Worm (Caenorhabditis elegans) whole organism, L4 larva: ENCODE measurements around the gene W01G7.4.

Source experiments
- D1046.2 ChIP-seq: fragments of 200-800 bp; sonication (Bioruptor generic); IDR thresholded peaks from 2 replicates; pipeline ENCODE4 v1.3.6; 2022; ENCODE audit warnings: missing genetic modification characterization, missing compliant biosample characterization
- T20F7.1 ChIP-seq: fragments of 200-800 bp; sonication (Bioruptor generic); optimal IDR thresholded peaks from 2 replicates; lab custom pipeline; 2018; ENCODE audit warnings: mild to moderate bottlenecking, missing genetic modification characterization, missing compliant biosample characterization
- T26A8.4 ChIP-seq: fragments of 200-800 bp; sonication (Bioruptor generic); IDR thresholded peaks from 2 replicates; pipeline ENCODE4 v1.3.6; 2022; ENCODE audit warnings: missing genetic modification characterization, missing compliant biosample characterization
- Y105C5A.15 ChIP-seq: fragments of 200-800 bp; sonication (Bioruptor generic); IDR thresholded peaks from 2 replicates; pipeline ENCODE4 v1.3.6; 2022; ENCODE audit warnings: missing genetic modification characterization, missing compliant biosample characterization
- Y75B8A.6 ChIP-seq: fragments of 200-800 bp; sonication (Bioruptor generic); IDR thresholded peaks from 2 replicates; pipeline ENCODE4 v1.3.6; 2022; ENCODE audit warnings: missing genetic modification reagents, missing genetic modification characterization, missing compliant biosample characterization
- ZK337.2 ChIP-seq: fragments of 200-800 bp; sonication (Bioruptor generic); IDR thresholded peaks from 2 replicates; pipeline ENCODE4 v1.3.6; 2022; ENCODE audit warnings: missing genetic modification reagents, missing genetic modification characterization, missing compliant biosample characterization
- aha-1 ChIP-seq: fragments of 150-350 bp; peaks from one replicate; lab custom pipeline; 2014; ENCODE audit warnings: missing biosample characterization, missing genetic modification characterization
- ama-1 ChIP-seq: fragments of 150-350 bp; optimal IDR thresholded peaks from 2 replicates; lab custom pipeline; 2014; ENCODE audit warnings: inconsistent platforms, mixed read lengths
- arid-1 ChIP-seq: fragments of 200-800 bp; sonication (Bioruptor generic); conservative IDR thresholded peaks from 2 replicates; pipeline ENCODE4 v1.3.6; 2022; ENCODE audit warnings: missing genetic modification reagents, missing genetic modification characterization, missing compliant biosample characterization
- attf-4 ChIP-seq: sonication (generic microtip); optimal IDR thresholded peaks from 3 replicates; lab custom pipeline; 2017; ENCODE audit warnings: missing biosample characterization, missing genetic modification characterization
- ceh-44 ChIP-seq: fragments of 200-800 bp; sonication (Bioruptor generic); IDR thresholded peaks from 2 replicates; pipeline ENCODE4 v1.3.6; 2022; ENCODE audit warnings: missing genetic modification reagents, missing genetic modification characterization, missing compliant biosample characterization
- ceh-62 ChIP-seq: sonication (generic microtip); optimal IDR thresholded peaks from 2 replicates; lab custom pipeline; 2017; ENCODE audit warnings: missing biosample characterization, missing genetic modification characterization
- cey-2 ChIP-seq: sonication (generic microtip); optimal IDR thresholded peaks from 3 replicates; lab custom pipeline; 2017; ENCODE audit warnings: missing genetic modification characterization, mild to moderate bottlenecking, missing compliant biosample characterization, antibody characterized with exemption, borderline replicate concordance; ENCODE audit not compliant: insufficient read depth
- dmd-6 ChIP-seq: fragments of 200-800 bp; sonication (Bioruptor generic); IDR thresholded peaks from 2 replicates; pipeline ENCODE4 v1.3.6; 2022; ENCODE audit warnings: missing genetic modification reagents, missing genetic modification characterization, missing compliant biosample characterization
- dmd-9 ChIP-seq: fragments of 200-800 bp; sonication (Bioruptor generic); IDR thresholded peaks from 2 replicates; pipeline ENCODE4 v1.3.6; 2022; ENCODE audit warnings: missing genetic modification reagents, missing genetic modification characterization, missing compliant biosample characterization
- dve-1 ChIP-seq: sonication (generic microtip); optimal IDR thresholded peaks from 2 replicates; lab custom pipeline; 2017; ENCODE audit warnings: antibody characterized with exemption, mild to moderate bottlenecking, missing genetic modification characterization, missing compliant biosample characterization; ENCODE audit not compliant: insufficient read depth
- egl-43 ChIP-seq: fragments of 200-800 bp; sonication (Bioruptor generic); IDR thresholded peaks from 2 replicates; pipeline ENCODE4 v1.3.6; 2022; ENCODE audit warnings: missing genetic modification reagents, missing genetic modification characterization, missing compliant biosample characterization
- fos-1 ChIP-seq: fragments of 150-350 bp; optimal IDR thresholded peaks from 2 replicates; lab custom pipeline; 2014; ENCODE audit warnings: missing biosample characterization, missing genetic modification characterization
- hlh-11 ChIP-seq: fragments of 200-800 bp; sonication (Bioruptor generic); optimal IDR thresholded peaks from 2 replicates; lab custom pipeline; 2018; ENCODE audit warnings: mild to moderate bottlenecking, missing genetic modification characterization, missing compliant biosample characterization
- hmg-1.1 ChIP-seq: fragments of 200-800 bp; sonication (Bioruptor generic); IDR thresholded peaks from 2 replicates; pipeline ENCODE4 v1.3.6; 2022; ENCODE audit warnings: missing genetic modification reagents, missing genetic modification characterization, missing compliant biosample characterization
- lim-7 ChIP-seq: fragments of 200-800 bp; sonication (Bioruptor generic); IDR thresholded peaks from 2 replicates; pipeline ENCODE4 v1.3.6; 2022; ENCODE audit warnings: missing genetic modification characterization, missing compliant biosample characterization
- lin-13 ChIP-seq: fragments of 150-350 bp; optimal IDR thresholded peaks from 2 replicates; lab custom pipeline; 2014; ENCODE audit warnings: missing biosample characterization, missing genetic modification reagents, missing genetic modification characterization
- lin-38 ChIP-seq: fragments of 200-800 bp; sonication (Bioruptor generic); IDR thresholded peaks from 2 replicates; pipeline ENCODE4 v1.3.6; 2022; ENCODE audit warnings: missing genetic modification reagents, missing genetic modification characterization, missing compliant biosample characterization
- lir-3 ChIP-seq: sonication (generic microtip); optimal IDR thresholded peaks from 2 replicates; lab custom pipeline; 2016; ENCODE audit warnings: mild to moderate bottlenecking, missing genetic modification characterization, missing compliant biosample characterization
- lsy-2 ChIP-seq, 2 experiments: fragments of 150-350 bp in 1 of 2; sonication (generic microtip) in 1 of 2; optimal IDR thresholded peaks; 2 replicates each; lab custom pipeline; 2014 to 2017; ENCODE audit warnings: missing biosample characterization in 2 of 2, missing genetic modification characterization in 2 of 2
- mep-1 ChIP-seq: fragments of 150-350 bp; sonication (generic microtip); optimal IDR thresholded peaks from 3 replicates; lab custom pipeline; 2014; ENCODE audit warnings: missing biosample characterization, missing genetic modification characterization
- mxl-2 ChIP-seq: fragments of 200-800 bp; sonication (Bioruptor generic); conservative IDR thresholded peaks from 2 replicates; pipeline ENCODE4 v1.3.6; 2022; ENCODE audit warnings: missing genetic modification reagents, missing genetic modification characterization, missing compliant biosample characterization
- nhr-11 ChIP-seq: fragments of 150-350 bp; optimal IDR thresholded peaks from 2 replicates; lab custom pipeline; 2014; ENCODE audit warnings: missing biosample characterization, missing genetic modification characterization
- nhr-237 ChIP-seq: sonication (generic microtip); optimal IDR thresholded peaks from 2 replicates; lab custom pipeline; 2017; ENCODE audit warnings: missing biosample characterization, missing genetic modification characterization
- nhr-25 ChIP-seq: sonication (generic microtip); optimal IDR thresholded peaks from 2 replicates; lab custom pipeline; 2017; ENCODE audit warnings: missing genetic modification characterization, mild to moderate bottlenecking, missing compliant biosample characterization, antibody characterized with exemption, moderate library complexity, borderline replicate concordance; ENCODE audit not compliant: insufficient read depth
- pha-4 ChIP-seq, 2 experiments: fragments of 150-350 bp in 1 of 2; fragments of 200-800 bp in 1 of 2; sonication (Bioruptor generic) in 1 of 2; IDR thresholded peaks in 1 of 2; optimal IDR thresholded peaks in 1 of 2; 2 replicates each; pipeline versions ENCODE4 v1.3.6 to Lab custom; 2014 to 2022; ENCODE audit warnings: missing genetic modification characterization in 2 of 2, missing genetic modification reagents in 2 of 2, missing biosample characterization in 1 of 2, missing compliant biosample characterization in 1 of 2
- saeg-2 ChIP-seq: fragments of 200-800 bp; sonication (Bioruptor generic); IDR thresholded peaks from 2 replicates; pipeline ENCODE4 v1.3.6; 2022; ENCODE audit warnings: missing genetic modification reagents, missing genetic modification characterization, missing compliant biosample characterization
- sdz-12 ChIP-seq: fragments of 200-800 bp; sonication (Bioruptor generic); optimal IDR thresholded peaks from 2 replicates; lab custom pipeline; 2018; ENCODE audit warnings: mild to moderate bottlenecking, missing genetic modification characterization, missing compliant biosample characterization
- set-16 ChIP-seq: fragments of 200-800 bp; sonication (Bioruptor generic); IDR thresholded peaks from 2 replicates; pipeline ENCODE4 v1.3.6; 2022; ENCODE audit warnings: missing genetic modification reagents, missing genetic modification characterization, missing compliant biosample characterization
- snpc-1.2 ChIP-seq: fragments of 200-800 bp; sonication (Bioruptor generic); IDR thresholded peaks from 2 replicates; pipeline ENCODE4 v1.3.6; 2022; ENCODE audit warnings: missing genetic modification reagents, missing genetic modification characterization, missing compliant biosample characterization
- spr-1 ChIP-seq: sonication (generic microtip); optimal IDR thresholded peaks from 2 replicates; lab custom pipeline; 2016; ENCODE audit warnings: mild to moderate bottlenecking, missing genetic modification characterization, missing compliant biosample characterization
- spr-3 ChIP-seq: fragments of 200-800 bp; sonication (Bioruptor generic); optimal IDR thresholded peaks from 2 replicates; lab custom pipeline; 2018; ENCODE audit warnings: mild to moderate bottlenecking, missing genetic modification characterization, missing compliant biosample characterization
- vab-7 ChIP-seq: fragments of 200-800 bp; sonication (Bioruptor generic); IDR thresholded peaks from 2 replicates; pipeline ENCODE4 v1.3.6; 2022; ENCODE audit warnings: missing genetic modification reagents, missing genetic modification characterization, missing compliant biosample characterization
- zag-1 ChIP-seq: fragments of 150-350 bp; optimal IDR thresholded peaks from 2 replicates; lab custom pipeline; 2014; ENCODE audit warnings: missing biosample characterization, missing genetic modification characterization
- zfp-3 ChIP-seq: fragments of 200-800 bp; sonication (Bioruptor generic); conservative IDR thresholded peaks from 2 replicates; pipeline ENCODE4 v1.3.6; 2022; ENCODE audit warnings: missing genetic modification reagents, missing genetic modification characterization, missing compliant biosample characterization
- ztf-7 ChIP-seq: fragments of 150-350 bp; optimal IDR thresholded peaks from 2 replicates; lab custom pipeline; 2014; ENCODE audit warnings: missing biosample characterization, missing genetic modification characterization

Gene W01G7.4

DNA sequence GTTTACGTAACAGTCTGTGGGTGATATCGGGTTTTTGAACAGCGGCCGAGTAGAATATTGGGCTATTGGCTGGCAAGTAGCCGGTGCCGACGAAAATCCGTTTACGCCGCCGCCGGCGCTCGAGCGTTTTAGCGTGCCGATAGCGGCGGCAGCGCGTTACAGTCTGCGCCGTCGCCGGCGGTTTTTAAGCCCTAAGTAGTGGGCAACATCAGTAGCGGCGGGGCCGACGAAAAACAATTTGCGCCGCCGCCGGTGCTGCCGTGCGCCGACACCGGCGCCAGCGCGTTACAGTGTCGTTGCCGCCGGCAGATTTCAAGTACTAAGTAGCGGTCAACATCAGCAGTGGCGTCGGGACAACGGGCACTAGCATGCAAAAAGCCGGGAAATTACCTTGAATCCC lies 35.3 kb downstream of the W01G7.4 start:
- TF ChIP-seq dve-1 (tag; lab: Kevin White, UChicago) (no peak), arid-1 (no peak), set-16 (GFP tag; lab: Robert Waterston, UW) (peak; percentile 82), saeg-2 (GFP tag; lab: Robert Waterston, UW) (no peak), dmd-9 (0 out of 2 replicates have a peak, but pooled peaks have one; percentile 17), pha-4 (GFP tag; IDR thresholded peaks at IDR 0.05; lab: Robert Waterston, UW) (peak; percentile 31; the same call in 1 of the 2 replicates), pha-4 (tag; optimal IDR thresholded peaks at IDR 0.05; lab: Kevin White, UChicago) (no peak), ceh-62 (no peak), lin-38 (0 out of 2 replicates have a peak, but pooled peaks have one; percentile 28), egl-43 (GFP tag; lab: Robert Waterston, UW) (0 out of 2 replicates have a peak, but pooled peaks have one; percentile 36), spr-3 (GFP tag; lab: Kevin White, UChicago) (no peak), hmg-1.1 (GFP tag; lab: Robert Waterston, UW) (0 out of 2 replicates have a peak, but pooled peaks have one; percentile 5), aha-1 (tag; lab: Kevin White, UChicago) (peak; percentile 31), mep-1 (tag; lab: Kevin White, UChicago) (no peak), hlh-11 (tag; lab: Kevin White, UChicago) (no peak), ZK337.2 (no peak), sdz-12 (GFP tag; lab: Kevin White, UChicago) (no peak), lir-3 (tag; lab: Kevin White, UChicago) (no peak), nhr-25 (tag; lab: Kevin White, UChicago) (no peak), ztf-7 (tag; lab: Kevin White, UChicago) (no peak), cey-2 (tag; lab: Kevin White, UChicago) (no peak), zfp-3 (no peak)

DNA sequence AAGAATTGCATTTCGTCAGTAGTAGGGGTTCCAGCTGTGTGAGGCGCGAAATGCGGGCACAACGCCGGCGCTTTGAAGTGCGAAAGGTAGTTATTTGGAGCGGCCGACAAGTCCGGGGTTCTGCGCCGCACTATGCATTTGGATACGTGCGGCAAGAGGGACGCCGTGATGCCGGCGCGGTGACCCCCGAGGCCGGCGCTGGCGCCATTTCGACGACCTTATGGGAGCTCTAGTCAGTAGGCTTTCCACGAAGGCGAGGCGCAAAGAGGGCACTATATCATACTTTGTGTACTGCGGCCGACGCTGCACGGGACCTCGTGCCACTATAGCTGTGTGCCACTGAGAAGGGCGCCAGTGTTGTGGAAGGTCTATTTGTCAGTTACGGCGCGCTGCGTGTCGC lies 36.3 kb downstream of the W01G7.4 start:
- TF ChIP-seq ama-1 (lab: Kevin White, UChicago), result no peak
- TF ChIP-seq hlh-11 (tag; lab: Kevin White, UChicago), result no peak
- TF ChIP-seq nhr-237, result no peak
- no peak for TF ChIP-seq mxl-2 (GFP tag; lab: Robert Waterston, UW)
- TF ChIP-seq vab-7, result no peak
- no peak for TF ChIP-seq lsy-2 (tag; optimal IDR thresholded peaks at IDR 0.05; lab: Kevin White, UChicago)
- TF ChIP-seq lim-7, result 0 out of 2 replicates have a peak, but pooled peaks have one; percentile 30
- TF ChIP-seq nhr-11 (tag; lab: Kevin White, UChicago), result no peak
- no peak for TF ChIP-seq T26A8.4
- TF ChIP-seq lin-38, result 0 out of 2 replicates have a peak, but pooled peaks have one; percentile 34
- TF ChIP-seq zag-1, result no peak
- no peak for TF ChIP-seq ceh-44 (GFP tag; lab: Robert Waterston, UW)
- TF ChIP-seq Y105C5A.15 (GFP tag; lab: Robert Waterston, UW), result no peak
- 0 out of 2 replicates have a peak, but pooled peaks have one; percentile 15 for TF ChIP-seq D1046.2
- TF ChIP-seq dmd-9, result no peak
- TF ChIP-seq dmd-6 (GFP tag; lab: Robert Waterston, UW), result no peak
- peak; percentile 22 for TF ChIP-seq spr-1 (tag; lab: Kevin White, UChicago)
- peak; percentile 93 for TF ChIP-seq set-16 (GFP tag; lab: Robert Waterston, UW)
- no peak for TF ChIP-seq Y75B8A.6 (GFP tag; lab: Robert Waterston, UW)
- TF ChIP-seq ZK337.2, result no peak
- TF ChIP-seq lir-3 (tag; lab: Kevin White, UChicago), result no peak
- TF ChIP-seq lin-13 (GFP tag; lab: Kevin White, UChicago), result no peak
- peak; percentile 65 for TF ChIP-seq snpc-1.2 (GFP tag; lab: Robert Waterston, UW)
- no peak for TF ChIP-seq T20F7.1
- no peak for TF ChIP-seq attf-4 (tag; lab: Kevin White, UChicago)
- no peak for TF ChIP-seq fos-1 (tag; lab: Kevin White, UChicago)
